Worm (Caenorhabditis elegans): ENCODE results near the gene C55A6.4.

Gene C55A6.4

DNA sequence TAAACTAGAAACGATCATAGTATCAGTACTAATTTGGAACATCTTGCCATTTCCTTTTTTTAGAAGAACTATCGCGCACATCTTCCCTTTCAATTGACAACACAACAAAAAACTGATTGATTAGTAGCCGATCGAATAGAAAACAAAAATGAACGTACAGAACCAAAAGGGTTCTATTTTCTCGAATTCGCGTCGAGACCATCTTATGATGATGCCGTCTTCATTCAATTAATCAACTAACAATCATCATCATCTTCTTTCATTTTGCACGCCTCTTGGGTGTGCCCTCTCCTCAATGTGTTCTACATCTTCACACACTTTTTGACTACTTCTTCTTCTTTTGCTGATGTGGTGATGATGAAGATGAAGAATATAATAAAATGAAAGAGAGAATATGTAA, 17.9 kb downstream of the C55A6.4 start:
- no peak for TF ChIP-seq egl-18 (GFP tag; IDR thresholded peaks at IDR 0.05)
- peak; percentile 10 for TF ChIP-seq somi-1 (GFP tag; optimal IDR thresholded peaks at IDR 0.05)

ce11 chrV:11497475-11497874, 20.2 kb downstream of the C55A6.4 start:
- no peak for TF ChIP-seq tlf-1 (GFP tag; optimal IDR thresholded peaks at IDR 0.05)
- no peak for TF ChIP-seq ekl-4 (GFP tag; IDR thresholded peaks at IDR 0.05)
- TF ChIP-seq ceh-58 (GFP tag; IDR thresholded peaks at IDR 0.05) = no peak
- no peak for TF ChIP-seq C06A6.2 (GFP tag; conservative IDR thresholded peaks at IDR 0.05)
- no peak for TF ChIP-seq tbx-9 (tag; optimal IDR thresholded peaks at IDR 0.05; ENCODE audit: borderline replicate concordance)
- TF ChIP-seq T07F8.4 (tag; optimal IDR thresholded peaks at IDR 0.05) = no peak
- no peak for TF ChIP-seq hmg-20 (GFP tag; IDR thresholded peaks at IDR 0.05)
- no peak for TF ChIP-seq ceh-40 (GFP tag; IDR thresholded peaks at IDR 0.05)
- TF ChIP-seq gei-17 (GFP tag; optimal IDR thresholded peaks at IDR 0.05) = no peak
- TF ChIP-seq lin-54 (GFP tag; optimal IDR thresholded peaks at IDR 0.05) = no peak
- TF ChIP-seq D2030.7 (GFP tag; IDR thresholded peaks at IDR 0.05) = no peak
- TF ChIP-seq aptf-3 (GFP tag; IDR thresholded peaks at IDR 0.05) = no peak

DNA sequence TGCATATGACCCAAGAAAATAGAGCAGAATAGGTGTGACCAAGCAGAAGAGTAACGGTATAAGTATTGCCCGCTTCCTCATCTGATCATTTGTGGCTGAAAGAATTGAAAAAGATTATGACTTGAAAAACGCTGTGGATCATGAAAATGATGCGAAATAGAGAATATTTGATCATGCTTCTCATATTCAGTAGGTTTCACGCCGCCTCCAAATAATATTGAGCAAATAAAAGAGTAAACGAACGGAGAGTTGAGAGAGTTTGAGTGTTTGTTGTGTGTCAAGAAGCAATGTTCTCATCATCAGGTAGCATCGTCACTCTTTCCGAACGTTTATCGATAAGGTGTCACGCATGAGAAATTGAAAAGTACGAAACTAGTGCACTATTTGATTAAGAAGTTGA, 21.4 kb downstream of the C55A6.4 start, which contains the start of gene htrl-1:
Gene htrl-1 (minus strand): TSS at position 101 of the 400 bp plus-strand sequence.
- TF ChIP-seq ztf-3 (GFP tag; optimal IDR thresholded peaks at IDR 0.05) = no peak
- TF ChIP-seq Y67H2A.10 (GFP tag; conservative IDR thresholded peaks at IDR 0.05) = no peak
- no peak for TF ChIP-seq snpc-3.4 (tag; optimal IDR thresholded peaks at IDR 0.05)
- no peak for TF ChIP-seq ztf-22 (GFP tag; optimal IDR thresholded peaks at IDR 0.05)
- no peak for TF ChIP-seq D2030.7 (GFP tag; IDR thresholded peaks at IDR 0.05)
- no peak for TF ChIP-seq mcd-1 (GFP tag; IDR thresholded peaks at IDR 0.05)
- TF ChIP-seq madf-3 (GFP tag; IDR thresholded peaks at IDR 0.05) = no peak
- TF ChIP-seq K11D2.4 (GFP tag; IDR thresholded peaks at IDR 0.05) = no peak
- no peak for TF ChIP-seq lsy-27 (tag; optimal IDR thresholded peaks at IDR 0.05; ENCODE audit: borderline replicate concordance, insufficient read depth)
- no peak for TF ChIP-seq B0035.1 (tag; optimal IDR thresholded peaks at IDR 0.05)
- no peak for TF ChIP-seq cebp-1 (GFP tag; IDR thresholded peaks at IDR 0.05)
- no peak for TF ChIP-seq cebp-1 (tag; optimal IDR thresholded peaks at IDR 0.05)
- no peak for TF ChIP-seq ceh-91 (GFP tag; IDR thresholded peaks at IDR 0.05)
- TF ChIP-seq F37B4.10 (GFP tag; IDR thresholded peaks at IDR 0.05) = no peak
- no peak for TF ChIP-seq chd-7 (tag; optimal IDR thresholded peaks at IDR 0.05)
- TF ChIP-seq lin-40 (tag; optimal IDR thresholded peaks at IDR 0.05) = no peak
- no peak for TF ChIP-seq repo-1 (tag; optimal IDR thresholded peaks at IDR 0.05)
- no peak for TF ChIP-seq madf-10 (tag; optimal IDR thresholded peaks at IDR 0.05)
- no peak for TF ChIP-seq lir-1 (GFP tag; conservative IDR thresholded peaks at IDR 0.05)

ce11 chrV:11492456-11492855, 25.2 kb downstream of the C55A6.4 start, which contains the start of gene T11F9.21:
TSS of gene T11F9.21 (plus strand) at chrV:11492756.
- no peak for TF ChIP-seq ceh-100 (GFP tag; IDR thresholded peaks at IDR 0.05)
- TF ChIP-seq mcd-1 (GFP tag; IDR thresholded peaks at IDR 0.05) = no peak
- TF ChIP-seq sptf-2 (GFP tag; optimal IDR thresholded peaks at IDR 0.05) = no peak
- TF ChIP-seq somi-1 (GFP tag; optimal IDR thresholded peaks at IDR 0.05) = no peak
- TF ChIP-seq ceh-58 (GFP tag; IDR thresholded peaks at IDR 0.05) = no peak
- no peak for TF ChIP-seq snpc-3.4 (tag; optimal IDR thresholded peaks at IDR 0.05)
- no peak for TF ChIP-seq tbp1 (GFP tag; optimal IDR thresholded peaks at IDR 0.05)
- TF ChIP-seq snpc-1.1 (tag; optimal IDR thresholded peaks at IDR 0.05; ENCODE audit: insufficient read depth) = no peak
- no peak for TF ChIP-seq ceh-79 (tag; optimal IDR thresholded peaks at IDR 0.05)
- TF ChIP-seq unc-130 (GFP tag; optimal IDR thresholded peaks at IDR 0.05) = no peak
- TF ChIP-seq tlf-1 (GFP tag; optimal IDR thresholded peaks at IDR 0.05) = no peak

All from whole organism, young adult.